Comparison of ENCODE assay signal across 3 fruit fly cellular contexts in genomic region chr3R:11617363-11617762, dm6.
TF ChIP-seq lines count a peak whose summit lies in the region.

No protein-coding gene starts in this region.

- no peak for TF ChIP-seq CTCF in whole organism, embryonic (GFP tag; optimal IDR thresholded peaks at IDR 0.05; lab: Kevin White, UChicago)

TF ChIP-seq in whole organism, embryonic, 481 proteins besides CTCF, POLR2A, EP300 and RAD21 (continues in another document):
- TF ChIP-seq bcd (GFP tag; optimal IDR thresholded peaks at IDR 0.05; lab: Kevin White, UChicago), result peak; percentile 17
- peak; percentile 10 for TF ChIP-seq CG30020 (tag; optimal IDR thresholded peaks at IDR 0.05; lab: Kevin White, UChicago)
- no peak for TF ChIP-seq Vsx1 (GFP tag; optimal IDR thresholded peaks at IDR 0.05; lab: Kevin White, UChicago)
- no peak for TF ChIP-seq crol (GFP tag; IDR thresholded peaks at IDR 0.05; lab: Robert Waterston, UW)
- TF ChIP-seq Bgb (GFP tag; IDR thresholded peaks at IDR 0.05; lab: Robert Waterston, UW; ENCODE audit: partially characterized antibody), result no peak
- no peak for TF ChIP-seq esg (GFP tag; conservative IDR thresholded peaks at IDR 0.05; lab: Robert Waterston, UW)
- TF ChIP-seq ap (GFP tag; IDR thresholded peaks at IDR 0.05; lab: Robert Waterston, UW), result no peak
- no peak for TF ChIP-seq dan (GFP tag; IDR thresholded peaks at IDR 0.05; lab: Robert Waterston, UW)
- TF ChIP-seq CG31224 (GFP tag; IDR thresholded peaks at IDR 0.05; lab: Robert Waterston, UW), result no peak
- TF ChIP-seq usp (GFP tag; optimal IDR thresholded peaks at IDR 0.05; lab: Kevin White, UChicago), result no peak
- peak; percentile 52 for TF ChIP-seq CG10267 (tag; optimal IDR thresholded peaks at IDR 0.05; lab: Kevin White, UChicago)
- TF ChIP-seq CG8388 (GFP tag; optimal IDR thresholded peaks at IDR 0.05; lab: Kevin White, UChicago), result peak; percentile 55
- no peak for TF ChIP-seq en (GFP tag; optimal IDR thresholded peaks at IDR 0.05; lab: Kevin White, UChicago)
- no peak for TF ChIP-seq nerfin-2 (GFP tag; IDR thresholded peaks at IDR 0.05; lab: Robert Waterston, UW; ENCODE audit: partially characterized antibody)
- peak; percentile 53 for TF ChIP-seq CG15696 (tag; optimal IDR thresholded peaks at IDR 0.05; lab: Kevin White, UChicago)
- TF ChIP-seq sd (tag; optimal IDR thresholded peaks at IDR 0.05; lab: Kevin White, UChicago), result no peak
- TF ChIP-seq CG16779 (GFP tag; IDR thresholded peaks at IDR 0.05; lab: Robert Waterston, UW), result no peak
- no peak for TF ChIP-seq CG13775 (GFP tag; optimal IDR thresholded peaks at IDR 0.05; lab: Kevin White, UChicago)
- TF ChIP-seq Ptx1 (GFP tag; IDR thresholded peaks at IDR 0.05; lab: Robert Waterston, UW), result 0 out of 2 replicates have a peak, but pooled peaks have one; percentile 21
- no peak for TF ChIP-seq CG11085 (GFP tag; IDR thresholded peaks at IDR 0.05; lab: Robert Waterston, UW)
- no peak for TF ChIP-seq CG3163 (GFP tag; optimal IDR thresholded peaks at IDR 0.05; lab: Kevin White, UChicago)
- TF ChIP-seq CG4730 (GFP tag; IDR thresholded peaks at IDR 0.05; lab: Robert Waterston, UW), result no peak
- TF ChIP-seq Tbp (GFP tag; optimal IDR thresholded peaks at IDR 0.05; lab: Kevin White, UChicago), result no peak
- no peak for TF ChIP-seq jing (GFP tag; optimal IDR thresholded peaks at IDR 0.05; lab: Kevin White, UChicago)
- TF ChIP-seq caup (GFP tag; optimal IDR thresholded peaks at IDR 0.05; lab: Kevin White, UChicago; ENCODE audit: severe bottlenecking), result no peak
- TF ChIP-seq ken (GFP tag; IDR thresholded peaks at IDR 0.05; lab: Robert Waterston, UW), result no peak
- peak in 1 of 2 experiments; percentile 8 for TF ChIP-seq Eip74EF (GFP tag; optimal IDR thresholded peaks at IDR 0.05; lab: Kevin White, UChicago)
- TF ChIP-seq stwl (tag; optimal IDR thresholded peaks at IDR 0.05; lab: Kevin White, UChicago), result peak; percentile 3
- no peak for TF ChIP-seq bowl (GFP tag; IDR thresholded peaks at IDR 0.05; lab: Robert Waterston, UW)
- 0 out of 2 replicates have a peak, but pooled peaks have one; percentile 10 for TF ChIP-seq CG17328 (GFP tag; IDR thresholded peaks at IDR 0.05; lab: Robert Waterston, UW)
- no peak for TF ChIP-seq CG17612 (GFP tag; IDR thresholded peaks at IDR 0.05; lab: Robert Waterston, UW)

TF ChIP-seq in whole organism, prepupa, 60 proteins besides CTCF, POLR2A, EP300 and RAD21:
- TF ChIP-seq eg (GFP tag; IDR thresholded peaks at IDR 0.05; lab: Robert Waterston, UW) (peak; percentile 6; the same call in 1 of the 3 replicates), fd59A (GFP tag; optimal IDR thresholded peaks at IDR 0.05; lab: Kevin White, UChicago) (peak; percentile 17), CG6276 (GFP tag; optimal IDR thresholded peaks at IDR 0.05; lab: Kevin White, UChicago) (peak; percentile 55), CG34406 (GFP tag; optimal IDR thresholded peaks at IDR 0.05; lab: Kevin White, UChicago) (no peak), CG10669 (GFP tag; optimal IDR thresholded peaks at IDR 0.05; lab: Kevin White, UChicago) (peak; percentile 19), Hr4 (GFP tag; optimal IDR thresholded peaks at IDR 0.05; lab: Kevin White, UChicago) (peak; percentile 55), salr (GFP tag; optimal IDR thresholded peaks at IDR 0.05; lab: Kevin White, UChicago) (peak in 1 of 2 experiments; percentile 31), CG8119 (GFP tag; IDR thresholded peaks at IDR 0.05; lab: Robert Waterston, UW) (peak; percentile 66; the same call in 2 of the 3 replicates), CG15336 (GFP tag; IDR thresholded peaks at IDR 0.05; lab: Robert Waterston, UW) (peak; percentile 52), CG7368 (GFP tag; optimal IDR thresholded peaks at IDR 0.05; lab: Kevin White, UChicago) (peak; percentile 2), CG8632 (GFP tag; optimal IDR thresholded peaks at IDR 0.05; lab: Kevin White, UChicago) (no peak), Met (GFP tag; optimal IDR thresholded peaks at IDR 0.05; lab: Kevin White, UChicago) (no peak), CG1621 (tag; optimal IDR thresholded peaks at IDR 0.05; lab: Kevin White, UChicago) (peak; percentile 10), pdm3 (GFP tag; optimal IDR thresholded peaks at IDR 0.05; lab: Kevin White, UChicago) (peak; percentile 38), Eip78C (GFP tag; lab: Kevin White, UChicago) (peak; percentile 86), CG6792 (GFP tag; optimal IDR thresholded peaks at IDR 0.05; lab: Kevin White, UChicago) (peak; percentile 11), CG11762 (GFP tag; optimal IDR thresholded peaks at IDR 0.05; lab: Kevin White, UChicago; ENCODE audit: insufficient read depth) (no peak), CG3919 (GFP tag; optimal IDR thresholded peaks at IDR 0.05; lab: Kevin White, UChicago) (peak; percentile 21), CG3032 (tag; optimal IDR thresholded peaks at IDR 0.05; lab: Kevin White, UChicago) (peak; percentile 15), Eip75B (GFP tag; optimal IDR thresholded peaks at IDR 0.05; lab: Kevin White, UChicago) (peak; percentile 29), CG10631 (GFP tag; optimal IDR thresholded peaks at IDR 0.05; lab: Kevin White, UChicago) (peak; percentile 51), fkh (GFP tag; optimal IDR thresholded peaks at IDR 0.05; lab: Kevin White, UChicago) (no peak), achi (GFP tag; optimal IDR thresholded peaks at IDR 0.05; lab: Kevin White, UChicago) (peak; percentile 41), OdsH (GFP tag; optimal IDR thresholded peaks at IDR 0.05; lab: Kevin White, UChicago) (peak; percentile 4), dac (GFP tag; optimal IDR thresholded peaks at IDR 0.05; lab: Kevin White, UChicago) (no peak), CG6808 (GFP tag; optimal IDR thresholded peaks at IDR 0.05; lab: Kevin White, UChicago) (peak; percentile 7), Ets96B (tag; optimal IDR thresholded peaks at IDR 0.05; lab: Kevin White, UChicago) (peak; percentile 45), CG6163 (GFP tag; IDR thresholded peaks at IDR 0.05; lab: Robert Waterston, UW) (peak; percentile 31; the same call in 1 of the 3 replicates), CG32006 (GFP tag; optimal IDR thresholded peaks at IDR 0.05; lab: Kevin White, UChicago) (peak; percentile 67), acj6 (GFP tag; optimal IDR thresholded peaks at IDR 0.05; lab: Kevin White, UChicago) (peak; percentile 15), Sox14 (GFP tag; optimal IDR thresholded peaks at IDR 0.05; lab: Kevin White, UChicago) (peak; percentile 44)
TF ChIP-seq in whole organism, prepupa: peak in this region for 25.

TF ChIP-seq in whole organism, pupa, 21 proteins besides CTCF, POLR2A, EP300 and RAD21:
- TF ChIP-seq CG12605 (GFP tag; IDR thresholded peaks at IDR 0.05; lab: Robert Waterston, UW), result 0 out of 2 replicates have a peak, but pooled peaks have one; percentile 41
- TF ChIP-seq Snoo (tag; optimal IDR thresholded peaks at IDR 0.05; lab: Kevin White, UChicago), result no peak
- TF ChIP-seq gl (tag; optimal IDR thresholded peaks at IDR 0.05; lab: Kevin White, UChicago), result peak; percentile 23
- TF ChIP-seq CG15710 (tag; optimal IDR thresholded peaks at IDR 0.05; lab: Kevin White, UChicago), result peak; percentile 15
- peak; percentile 38; the same call in 1 of the 2 replicates for TF ChIP-seq Ets98B (GFP tag; IDR thresholded peaks at IDR 0.05; lab: Robert Waterston, UW)
- TF ChIP-seq CG4496 (GFP tag; IDR thresholded peaks at IDR 0.05; lab: Robert Waterston, UW), result peak; percentile 38; the same call in 1 of the 3 replicates
- peak; percentile 30 for TF ChIP-seq CG8159 (tag; optimal IDR thresholded peaks at IDR 0.05; lab: Kevin White, UChicago)
- TF ChIP-seq EcR (GFP tag; optimal IDR thresholded peaks at IDR 0.05; lab: Kevin White, UChicago), result no peak
- peak; percentile 45 for TF ChIP-seq CG17806 (tag; optimal IDR thresholded peaks at IDR 0.05; lab: Kevin White, UChicago)
- no peak for TF ChIP-seq rn (GFP tag; IDR thresholded peaks at IDR 0.05; lab: Robert Waterston, UW)
- peak; percentile 76 for TF ChIP-seq CG8301 (tag; optimal IDR thresholded peaks at IDR 0.05; lab: Kevin White, UChicago)
- no peak for TF ChIP-seq CG10348 (GFP tag; IDR thresholded peaks at IDR 0.05; lab: Robert Waterston, UW)
- no peak for TF ChIP-seq D1 (tag; optimal IDR thresholded peaks at IDR 0.05; lab: Kevin White, UChicago)
- TF ChIP-seq CG14655 (GFP tag; optimal IDR thresholded peaks at IDR 0.05; lab: Kevin White, UChicago), result peak; percentile 78
- no peak for TF ChIP-seq Pif1A (GFP tag; optimal IDR thresholded peaks at IDR 0.05; lab: Kevin White, UChicago)
- TF ChIP-seq CG34367 (tag; optimal IDR thresholded peaks at IDR 0.05; lab: Kevin White, UChicago), result peak; percentile 18
- peak; percentile 52 for TF ChIP-seq CG9948 (tag; optimal IDR thresholded peaks at IDR 0.05; lab: Kevin White, UChicago)
- no peak for TF ChIP-seq CG13204 (GFP tag; optimal IDR thresholded peaks at IDR 0.05; lab: Kevin White, UChicago)
- TF ChIP-seq fd96Ca (GFP tag; IDR thresholded peaks at IDR 0.05; lab: Robert Waterston, UW), result 0 out of 3 replicates have a peak, but pooled peaks have one; percentile 40

Comparison
In these comparisons a context has a peak if more than half of its experiments do, and no peak if none do; other contexts are left out.
1. Of the 7 proteins assayed by ChIP-seq in both whole organism, embryonic and whole organism, prepupa: peak only in whole organism, embryonic: Blimp-1 and Sox102F; only in whole organism, prepupa: none; in both: none; in neither: 5.